Fruit fly (Drosophila melanogaster) whole organism, pupa: ENCODE data around the gene shv.

Experiments used
- CG10348 ChIP-seq: fragments of 200-800 bp; sonication (Bioruptor generic); IDR thresholded peaks from 2 replicates; pipeline ENCODE4 v1.3.6; 2022; ENCODE audit warnings: missing biosample characterization, missing genetic modification characterization
- CG13204 ChIP-seq: fragments of 200-800 bp; sonication (Bioruptor generic); optimal IDR thresholded peaks from 2 replicates; lab custom pipeline; 2018; ENCODE audit warnings: missing biosample characterization, mild to moderate bottlenecking, missing genetic modification characterization, moderate library complexity
- CG17806 ChIP-seq: fragments of 200-800 bp; sonication (Bioruptor generic); optimal IDR thresholded peaks from 2 replicates; lab custom pipeline; 2018; ENCODE audit warnings: missing biosample characterization, mild to moderate bottlenecking, missing genetic modification characterization, moderate library complexity
- CG4496 ChIP-seq: fragments of 200-800 bp; sonication (Bioruptor generic); IDR thresholded peaks from 3 replicates; pipeline ENCODE4 v1.3.6; 2022; ENCODE audit warnings: missing biosample characterization, missing genetic modification characterization
- CG8159 ChIP-seq: fragments of 200-800 bp; sonication (Bioruptor generic); optimal IDR thresholded peaks from 3 replicates; lab custom pipeline; 2018; ENCODE audit warnings: missing biosample characterization, mild to moderate bottlenecking, missing genetic modification characterization, moderate library complexity
- CG9948 ChIP-seq: fragments of 200-800 bp; sonication (Bioruptor generic); optimal IDR thresholded peaks from 2 replicates; lab custom pipeline; 2018; ENCODE audit warnings: missing biosample characterization, mild to moderate bottlenecking, missing genetic modification characterization, moderate library complexity
- Ets98B ChIP-seq: fragments of 200-800 bp; sonication (Bioruptor generic); IDR thresholded peaks from 2 replicates; pipeline ENCODE4 v1.3.6; 2022; ENCODE audit warnings: missing biosample characterization, missing genetic modification characterization
- fd96Ca ChIP-seq: fragments of 200-800 bp; sonication (Bioruptor generic); IDR thresholded peaks from 3 replicates; pipeline ENCODE4 v1.3.6; 2022; ENCODE audit warnings: missing biosample characterization, missing genetic modification characterization

dm6 chr2L:403627-404575, 49.0 kb upstream of the shv start, which contains the start of gene Polr1B:
- TF ChIP-seq CG10348 (GFP tag; lab: Robert Waterston, UW): no peak
- TF ChIP-seq CG13204 (GFP tag; lab: Kevin White, UChicago): no peak
- TF ChIP-seq CG8159 (tag; lab: Kevin White, UChicago): no peak
- TF ChIP-seq fd96Ca (GFP tag; lab: Robert Waterston, UW): no peak
- TF ChIP-seq CG17806: no peak
- no peak for TF ChIP-seq Ets98B
- TF ChIP-seq CG9948 (tag; lab: Kevin White, UChicago): no peak
- no peak for TF ChIP-seq CG4496
